Worm (Caenorhabditis elegans): ENCODE measurements around the gene ftt-2.

ce11 chrX:11560076-11560475 is 45.1 kb downstream of the ftt-2 start:
- TF ChIP-seq jun-1 (tag; optimal IDR thresholded peaks at IDR 0.05): no peak
- no peak for TF ChIP-seq nhr-77 (tag; optimal IDR thresholded peaks at IDR 0.05)
- no peak for TF ChIP-seq ceh-63 (GFP tag; optimal IDR thresholded peaks at IDR 0.05)
- no peak for TF ChIP-seq nhr-12 (tag; optimal IDR thresholded peaks at IDR 0.05)
- no peak for TF ChIP-seq aly-2 (tag; optimal IDR thresholded peaks at IDR 0.05)
- no peak for TF ChIP-seq ama-1 (optimal IDR thresholded peaks at IDR 0.05)
- no peak for TF ChIP-seq tbx-2 (tag; optimal IDR thresholded peaks at IDR 0.05)
- TF ChIP-seq elt-3 (tag; optimal IDR thresholded peaks at IDR 0.05): no peak
- no peak for TF ChIP-seq egl-27 (tag; optimal IDR thresholded peaks at IDR 0.05)
- TF ChIP-seq xbp-1 (tag; optimal IDR thresholded peaks at IDR 0.05): no peak
